Worm (Caenorhabditis elegans): ENCODE data around the gene F17E9.18.
A peak's percentile ranks its signal among the peaks of the same experiment; 100 is the strongest.

DNA sequence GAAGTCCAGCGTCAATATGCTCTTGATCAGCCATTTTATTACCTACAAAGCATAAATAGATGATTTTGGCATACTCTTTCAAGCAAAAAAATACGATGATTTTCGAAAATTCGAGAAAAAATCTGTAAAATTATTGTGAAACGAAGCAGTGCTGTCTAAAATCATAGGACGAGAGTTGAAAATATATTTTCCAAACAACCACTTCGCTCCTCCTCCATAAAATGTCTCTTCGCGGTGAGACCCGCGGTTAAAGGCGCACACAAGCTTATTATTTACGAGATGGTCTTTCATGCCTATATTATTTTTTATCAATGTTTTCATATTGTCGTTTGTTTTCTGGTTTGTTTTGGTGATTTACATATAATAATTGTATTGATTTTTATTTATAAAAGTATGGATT lies 32.3 kb upstream of the F17E9.18 start, which contains the start of gene nap-1:
- TF ChIP-seq flt-1 (GFP tag; IDR thresholded peaks at IDR 0.05) = no peak
- TF ChIP-seq cog-1 (tag; optimal IDR thresholded peaks at IDR 0.05) = peak; percentile 36
- no peak for TF ChIP-seq T22C8.4 (GFP tag; IDR thresholded peaks at IDR 0.05)
- TF ChIP-seq ztf-23 (GFP tag; IDR thresholded peaks at IDR 0.05) = no peak
